Fruit fly (Drosophila melanogaster) whole organism, embryonic: ENCODE results near the gene PIG-U.

ENCODE experiments used
- ATbp ChIP-seq: fragments of 200-800 bp; sonication (Bioruptor generic); optimal IDR thresholded peaks from 2 replicates; lab custom pipeline; 2017; ENCODE audit warnings: missing biosample characterization, mild to moderate bottlenecking, missing genetic modification characterization, missing genetic modification reagents
- Adf1 ChIP-seq: fragments of 200-800 bp; sonication (Bioruptor generic); IDR thresholded peaks from 2 replicates; pipeline ENCODE4 v1.3.6; 2022; ENCODE audit warnings: missing biosample characterization, missing genetic modification characterization
- Antp ChIP-seq: fragments of 200-800 bp; sonication (Bioruptor generic); optimal IDR thresholded peaks from 3 replicates; lab custom pipeline; 2016; ENCODE audit warnings: missing biosample characterization, missing genetic modification characterization
- Asciz ChIP-seq: fragments of 200-800 bp; sonication (Bioruptor generic); optimal IDR thresholded peaks from 2 replicates; lab custom pipeline; 2017; ENCODE audit warnings: missing biosample characterization, mild to moderate bottlenecking, missing genetic modification characterization, missing genetic modification reagents
- Atf-2 ChIP-seq: fragments of 200-800 bp; sonication (Bioruptor generic); optimal IDR thresholded peaks from 2 replicates; lab custom pipeline; 2016; ENCODE audit warnings: missing biosample characterization, missing genetic modification characterization
- BtbVII ChIP-seq: fragments of 200-800 bp; sonication (Bioruptor generic); optimal IDR thresholded peaks from 3 replicates; lab custom pipeline; 2017; ENCODE audit warnings: missing biosample characterization, mild to moderate bottlenecking, missing genetic modification characterization
- CG1024 ChIP-seq: fragments of 200-800 bp; sonication (Bioruptor generic); IDR thresholded peaks from 2 replicates; pipeline ENCODE4 v1.3.6; 2022; ENCODE audit warnings: missing biosample characterization, missing genetic modification characterization
- CG1233 ChIP-seq: fragments of 200-800 bp; sonication (Bioruptor generic); optimal IDR thresholded peaks from 4 replicates; lab custom pipeline; 2018; ENCODE audit warnings: missing biosample characterization, mild to moderate bottlenecking, missing genetic modification characterization
- CG13775 ChIP-seq: fragments of 200-800 bp; sonication (Bioruptor generic); optimal IDR thresholded peaks from 3 replicates; lab custom pipeline; 2017; ENCODE audit warnings: missing biosample characterization, mild to moderate bottlenecking, missing genetic modification characterization
- CG13894 ChIP-seq: fragments of 200-800 bp; sonication (Bioruptor generic); optimal IDR thresholded peaks from 3 replicates; lab custom pipeline; 2018; ENCODE audit warnings: missing biosample characterization, mild to moderate bottlenecking, missing genetic modification characterization, moderate library complexity
- CG17612 ChIP-seq: fragments of 200-800 bp; sonication (Bioruptor generic); IDR thresholded peaks from 2 replicates; pipeline ENCODE4 v1.3.6; 2022; ENCODE audit warnings: missing biosample characterization, missing genetic modification characterization
- CG18262 ChIP-seq: fragments of 200-800 bp; optimal IDR thresholded peaks from 3 replicates; lab custom pipeline; 2019; ENCODE audit warnings: missing biosample characterization, mild to moderate bottlenecking, missing genetic modification characterization, moderate library complexity
- CG2120 ChIP-seq: fragments of 200-800 bp; sonication (Bioruptor generic); optimal IDR thresholded peaks from 3 replicates; lab custom pipeline; 2016; ENCODE audit warnings: missing biosample characterization, missing genetic modification characterization
- CG30020 ChIP-seq: fragments of 200-800 bp; optimal IDR thresholded peaks from 2 replicates; lab custom pipeline; 2019; ENCODE audit warnings: missing biosample characterization, mild to moderate bottlenecking, missing genetic modification characterization, moderate library complexity
- CG30403 ChIP-seq: fragments of 200-800 bp; sonication (Bioruptor generic); optimal IDR thresholded peaks from 3 replicates; lab custom pipeline; 2016; ENCODE audit warnings: missing biosample characterization, missing genetic modification characterization
- CG3726 ChIP-seq: fragments of 200-800 bp; sonication (Bioruptor generic); IDR thresholded peaks from 3 replicates; pipeline ENCODE4, ENCODE4 v1.3.6; 2022; ENCODE audit warnings: missing biosample characterization, missing genetic modification characterization
- CG3847 ChIP-seq: fragments of 200-800 bp; sonication (Bioruptor generic); IDR thresholded peaks from 2 replicates; pipeline ENCODE4 v1.3.6; 2022; ENCODE audit warnings: missing biosample characterization, missing genetic modification characterization
- CG4282 ChIP-seq: fragments of 200-800 bp; sonication (Bioruptor generic); optimal IDR thresholded peaks from 2 replicates; lab custom pipeline; 2016; ENCODE audit warnings: missing biosample characterization, missing genetic modification characterization
- CG6765 ChIP-seq: fragments of 200-800 bp; sonication (Bioruptor generic); optimal IDR thresholded peaks from 3 replicates; lab custom pipeline; 2017; ENCODE audit warnings: missing biosample characterization, mild to moderate bottlenecking, missing genetic modification characterization
- CG6813 ChIP-seq: fragments of 200-800 bp; sonication (Bioruptor generic); optimal IDR thresholded peaks from 2 replicates; lab custom pipeline; 2017; ENCODE audit warnings: missing biosample characterization, missing genetic modification characterization, mild to moderate bottlenecking, moderate library complexity, missing genetic modification reagents
- CG7928 ChIP-seq: fragments of 200-800 bp; sonication (Bioruptor generic); optimal IDR thresholded peaks from 2 replicates; lab custom pipeline; 2017; ENCODE audit warnings: missing biosample characterization, mild to moderate bottlenecking, missing genetic modification characterization
- CG8089 ChIP-seq: fragments of 200-800 bp; sonication (Bioruptor generic); optimal IDR thresholded peaks from 3 replicates; lab custom pipeline; 2016; ENCODE audit warnings: missing biosample characterization, missing genetic modification characterization
- CG8359 ChIP-seq: fragments of 200-800 bp; sonication (Bioruptor generic); optimal IDR thresholded peaks from 2 replicates; lab custom pipeline; 2017; ENCODE audit warnings: missing biosample characterization, mild to moderate bottlenecking, missing genetic modification characterization, borderline replicate concordance
- CG8924 ChIP-seq: fragments of 200-800 bp; optimal IDR thresholded peaks from 3 replicates; lab custom pipeline; 2019; ENCODE audit warnings: missing biosample characterization, mild to moderate bottlenecking, missing genetic modification characterization, moderate library complexity
- CG9437 ChIP-seq: fragments of 200-800 bp; sonication (Bioruptor generic); optimal IDR thresholded peaks from 2 replicates; lab custom pipeline; 2018; ENCODE audit warnings: missing biosample characterization, mild to moderate bottlenecking, missing genetic modification characterization
- CG9797 ChIP-seq: fragments of 200-800 bp; sonication (Bioruptor generic); optimal IDR thresholded peaks from 3 replicates; lab custom pipeline; 2018; ENCODE audit warnings: missing biosample characterization, mild to moderate bottlenecking, missing genetic modification characterization
- Chrac-16 ChIP-seq: fragments of 200-800 bp; sonication (Bioruptor generic); optimal IDR thresholded peaks from 3 replicates; lab custom pipeline; 2016; ENCODE audit warnings: missing biosample characterization, missing genetic modification characterization
- CkIIα-i1 ChIP-seq: fragments of 200-800 bp; sonication (Bioruptor generic); IDR thresholded peaks from 2 replicates; pipeline ENCODE4 v1.3.6; 2022; ENCODE audit warnings: missing biosample characterization, missing genetic modification characterization
- D19B ChIP-seq: fragments of 200-800 bp; sonication (Bioruptor generic); optimal IDR thresholded peaks from 2 replicates; lab custom pipeline; 2017; ENCODE audit warnings: missing biosample characterization, mild to moderate bottlenecking, missing genetic modification characterization
- Deaf1 ChIP-seq: fragments of 200-800 bp; optimal IDR thresholded peaks from 3 replicates; lab custom pipeline; 2019; ENCODE audit warnings: missing biosample characterization, mild to moderate bottlenecking, missing genetic modification characterization, moderate library complexity
- Doc2 ChIP-seq: fragments of 200-800 bp; sonication (Bioruptor generic); IDR thresholded peaks from 2 replicates; pipeline ENCODE4 v1.3.6; 2022; ENCODE audit warnings: missing biosample characterization, missing genetic modification characterization
- Doc3 ChIP-seq: fragments of 200-800 bp; sonication (Bioruptor generic); IDR thresholded peaks from 3 replicates; pipeline ENCODE4 v1.3.6; 2022; ENCODE audit warnings: missing biosample characterization, missing genetic modification characterization; ENCODE audit not compliant: partially characterized antibody
- Drgx ChIP-seq: fragments of 200-800 bp; sonication (Bioruptor generic); IDR thresholded peaks from 2 replicates; pipeline ENCODE4 v1.3.6; 2022; ENCODE audit warnings: missing biosample characterization, missing genetic modification characterization
- HmgD ChIP-seq: fragments of 200-800 bp; sonication (Bioruptor generic); optimal IDR thresholded peaks from 3 replicates; lab custom pipeline; 2016; ENCODE audit warnings: missing biosample characterization, missing genetic modification characterization
- Myb ChIP-seq: fragments of 200-800 bp; sonication (Bioruptor generic); optimal IDR thresholded peaks from 2 replicates; lab custom pipeline; 2016; ENCODE audit warnings: missing biosample characterization, missing genetic modification characterization
- Nf-YA ChIP-seq: fragments of 200-800 bp; sonication (Bioruptor generic); IDR thresholded peaks from 2 replicates; pipeline ENCODE4 v1.3.6; 2022; ENCODE audit warnings: missing biosample characterization, missing genetic modification characterization
- al ChIP-seq: fragments of 200-800 bp; sonication (Bioruptor generic); IDR thresholded peaks from 2 replicates; pipeline ENCODE4 v1.3.6; 2022; ENCODE audit warnings: missing biosample characterization, missing genetic modification characterization
- insv ChIP-seq, 2 experiments: fragments of 200-800 bp; sonication (Bioruptor generic); optimal IDR thresholded peaks; 3 replicates each; lab custom pipeline; 2016 to 2018; ENCODE audit warnings: missing biosample characterization in 2 of 2, missing genetic modification characterization in 2 of 2
- jigr1 ChIP-seq: fragments of 200-800 bp; sonication (Bioruptor generic); IDR thresholded peaks from 3 replicates; pipeline ENCODE4 v1.3.6; 2022; ENCODE audit warnings: missing biosample characterization, missing genetic modification characterization
- ken ChIP-seq: fragments of 200-800 bp; sonication (Bioruptor generic); IDR thresholded peaks from 3 replicates; pipeline ENCODE4 v1.3.6; 2022; ENCODE audit warnings: missing biosample characterization, missing genetic modification characterization
- lbe ChIP-seq: fragments of 200-800 bp; sonication (Bioruptor generic); optimal IDR thresholded peaks from 2 replicates; lab custom pipeline; 2016; ENCODE audit warnings: missing biosample characterization, mild to moderate bottlenecking, missing genetic modification characterization
- nerfin-2 ChIP-seq: fragments of 200-800 bp; sonication (Bioruptor generic); IDR thresholded peaks from 2 replicates; pipeline ENCODE4 v1.3.6; 2022; ENCODE audit warnings: missing biosample characterization, missing genetic modification characterization; ENCODE audit not compliant: partially characterized antibody
- nmo ChIP-seq: fragments of 200-800 bp; sonication (Bioruptor generic); optimal IDR thresholded peaks from 2 replicates; lab custom pipeline; 2018; ENCODE audit warnings: missing biosample characterization, mild to moderate bottlenecking, missing genetic modification characterization, moderate library complexity
- oc ChIP-seq: fragments of 200-800 bp; sonication (Bioruptor generic); optimal IDR thresholded peaks from 2 replicates; lab custom pipeline; 2018; ENCODE audit warnings: missing biosample characterization, mild to moderate bottlenecking, missing genetic modification characterization, moderate library complexity
- pfk ChIP-seq: fragments of 200-800 bp; sonication (Bioruptor generic); optimal IDR thresholded peaks from 2 replicates; lab custom pipeline; 2018; ENCODE audit warnings: missing biosample characterization, mild to moderate bottlenecking, missing genetic modification characterization, moderate library complexity
- phol ChIP-seq: fragments of 200-800 bp; sonication (Bioruptor generic); optimal IDR thresholded peaks from 3 replicates; lab custom pipeline; 2018; ENCODE audit warnings: missing biosample characterization, mild to moderate bottlenecking, missing genetic modification characterization, moderate library complexity
- sens ChIP-seq: fragments of 200-800 bp; sonication (Bioruptor generic); peaks from one replicate; lab custom pipeline; 2016; ENCODE audit warnings: missing biosample characterization, missing genetic modification characterization
- sisA ChIP-seq: fragments of 200-800 bp; sonication (Bioruptor generic); IDR thresholded peaks from 2 replicates; pipeline ENCODE4 v1.3.6; 2022; ENCODE audit warnings: missing biosample characterization, missing genetic modification characterization
- slbo ChIP-seq: fragments of 200-800 bp; sonication (Bioruptor generic); IDR thresholded peaks from 2 replicates; pipeline ENCODE4 v1.3.6; 2022; ENCODE audit warnings: missing biosample characterization, missing genetic modification characterization
- sug ChIP-seq: fragments of 200-800 bp; optimal IDR thresholded peaks from 2 replicates; lab custom pipeline; 2019; ENCODE audit warnings: missing biosample characterization, mild to moderate bottlenecking, missing genetic modification characterization, moderate library complexity
- usp ChIP-seq: fragments of >200 bp; optimal IDR thresholded peaks from 2 replicates; lab custom pipeline; 2017; ENCODE audit warnings: missing biosample characterization, missing genetic modification characterization

The PIG-U gene

dm6 chr2L:8521724-8522309, 6.9 kb downstream of the PIG-U start, which contains the start of gene Acer (continued):
- TF ChIP-seq Atf-2 (GFP tag; lab: Kevin White, UChicago) (no peak), al (GFP tag; lab: Robert Waterston, UW) (no peak), slbo (no peak), Drgx (GFP tag; lab: Robert Waterston, UW) (no peak), BtbVII (GFP tag; lab: Kevin White, UChicago) (no peak), Chrac-16 (GFP tag; lab: Kevin White, UChicago) (no peak), CG6813 (GFP tag; lab: Kevin White, UChicago) (no peak), Deaf1 (tag; lab: Kevin White, UChicago) (no peak), Myb (peak; percentile 37), CG8359 (GFP tag; lab: Kevin White, UChicago) (no peak), CG30020 (tag; lab: Kevin White, UChicago) (no peak), nerfin-2 (no peak), usp (GFP tag; lab: Kevin White, UChicago) (no peak), CkIIα-i1 (GFP tag; lab: Robert Waterston, UW) (no peak), CG30403 (no peak), nmo (GFP tag; lab: Kevin White, UChicago) (peak; percentile 20), sisA (GFP tag; lab: Robert Waterston, UW) (no peak), CG13775 (GFP tag; lab: Kevin White, UChicago) (no peak), ATbp (no peak), CG9797 (peak; percentile 11), CG17612 (GFP tag; lab: Robert Waterston, UW) (no peak), sens (peak; percentile 80), CG18262 (peak; percentile 0), insv (GFP tag; optimal IDR thresholded peaks at IDR 0.05; lab: Kevin White, UChicago) (no peak), CG3847 (GFP tag; lab: Robert Waterston, UW) (no peak), Nf-YA (GFP tag; lab: Robert Waterston, UW) (no peak), CG4282 (GFP tag; lab: Kevin White, UChicago) (no peak), Doc2 (no peak), Asciz (GFP tag; lab: Kevin White, UChicago) (no peak), CG1024 (GFP tag; lab: Robert Waterston, UW) (no peak), Doc3 (GFP tag; lab: Robert Waterston, UW) (peak; percentile 56; the same call in 2 of the 3 replicates), CG6765 (GFP tag; lab: Kevin White, UChicago) (no peak), CG13894 (tag; lab: Kevin White, UChicago) (no peak), CG9437 (GFP tag; lab: Kevin White, UChicago) (peak; percentile 14), oc (tag; lab: Kevin White, UChicago) (peak; percentile 28), D19B (GFP tag; lab: Kevin White, UChicago) (no peak), CG1233 (GFP tag; lab: Kevin White, UChicago) (no peak), jigr1 (GFP tag; lab: Robert Waterston, UW) (no peak), CG3726 (GFP tag; lab: Robert Waterston, UW) (no peak), sug (tag; lab: Kevin White, UChicago) (peak; percentile 41), CG8089 (GFP tag; lab: Kevin White, UChicago) (no peak), Antp (GFP tag; lab: Kevin White, UChicago) (no peak), phol (peak; percentile 37), CG7928 (GFP tag; lab: Kevin White, UChicago) (no peak), pfk (GFP tag; lab: Kevin White, UChicago) (peak; percentile 11), CG8924 (tag; lab: Kevin White, UChicago) (peak; percentile 14), Adf1 (peak; percentile 44; the same call in 1 of the 2 replicates), ken (GFP tag; lab: Robert Waterston, UW) (no peak), CG2120 (GFP tag; lab: Kevin White, UChicago) (no peak), HmgD (GFP tag; lab: Kevin White, UChicago) (no peak), lbe (GFP tag; lab: Kevin White, UChicago) (no peak)
